Fruit fly (Drosophila melanogaster) whole organism, embryonic: ENCODE data around the gene CG7879.

Experiments
- Blimp-1 ChIP-seq: fragments of 200-800 bp; sonication (Bioruptor generic); optimal IDR thresholded peaks from 3 replicates; lab custom pipeline; 2018; ENCODE audit warnings: missing biosample characterization, missing genetic modification characterization, mild to moderate bottlenecking, moderate library complexity, missing genetic modification reagents
- CG11695 ChIP-seq: fragments of 200-800 bp; sonication (Bioruptor generic); IDR thresholded peaks from 3 replicates; pipeline ENCODE4 v1.3.6; 2022; ENCODE audit warnings: missing biosample characterization, missing genetic modification characterization
- CG11696 ChIP-seq: fragments of 200-800 bp; sonication (Bioruptor generic); IDR thresholded peaks from 2 replicates; pipeline ENCODE4 v1.3.6; 2022; ENCODE audit warnings: missing biosample characterization, missing genetic modification characterization
- CG11723 ChIP-seq: fragments of 200-800 bp; sonication (Bioruptor generic); optimal IDR thresholded peaks from 2 replicates; lab custom pipeline; 2017; ENCODE audit warnings: missing biosample characterization, mild to moderate bottlenecking, missing genetic modification characterization
- CG12299 ChIP-seq: fragments of 200-800 bp; sonication (Bioruptor generic); optimal IDR thresholded peaks from 2 replicates; lab custom pipeline; 2018; ENCODE audit warnings: missing biosample characterization, mild to moderate bottlenecking, missing genetic modification characterization
- CG15514 ChIP-seq: fragments of 200-800 bp; sonication (Bioruptor generic); optimal IDR thresholded peaks from 3 replicates; lab custom pipeline; 2017; ENCODE audit warnings: missing biosample characterization, missing genetic modification characterization, mild to moderate bottlenecking, moderate library complexity, missing genetic modification reagents
- CG1603 ChIP-seq: fragments of 200-800 bp; sonication (Bioruptor generic); optimal IDR thresholded peaks from 2 replicates; lab custom pipeline; 2019; ENCODE audit warnings: missing biosample characterization, mild to moderate bottlenecking, missing genetic modification characterization, moderate library complexity
- CG16779 ChIP-seq: fragments of 200-800 bp; sonication (Bioruptor generic); IDR thresholded peaks from 2 replicates; pipeline ENCODE4 v1.3.6; 2022; ENCODE audit warnings: missing biosample characterization, missing genetic modification characterization
- CG17186 ChIP-seq: fragments of 200-800 bp; sonication (Bioruptor generic); optimal IDR thresholded peaks from 3 replicates; lab custom pipeline; 2017; ENCODE audit warnings: missing biosample characterization, missing genetic modification reagents, missing genetic modification characterization
- CG1792 ChIP-seq: fragments of 200-800 bp; sonication (Bioruptor generic); optimal IDR thresholded peaks from 2 replicates; lab custom pipeline; 2016; ENCODE audit warnings: missing biosample characterization, missing genetic modification characterization
- CG1832 ChIP-seq: fragments of 200-800 bp; sonication (Bioruptor generic); optimal IDR thresholded peaks from 2 replicates; lab custom pipeline; 2017; ENCODE audit warnings: missing biosample characterization, mild to moderate bottlenecking, missing genetic modification characterization, inconsistent platforms
- CG2116 ChIP-seq: fragments of 200-800 bp; sonication (Bioruptor generic); optimal IDR thresholded peaks from 3 replicates; lab custom pipeline; 2018; ENCODE audit warnings: missing biosample characterization, mild to moderate bottlenecking, missing genetic modification characterization
- CG30020 ChIP-seq: fragments of 200-800 bp; optimal IDR thresholded peaks from 2 replicates; lab custom pipeline; 2019; ENCODE audit warnings: missing biosample characterization, mild to moderate bottlenecking, missing genetic modification characterization, moderate library complexity
- CG33557 ChIP-seq: fragments of 200-800 bp; sonication (Bioruptor generic); optimal IDR thresholded peaks from 2 replicates; lab custom pipeline; 2019; ENCODE audit warnings: missing biosample characterization, mild to moderate bottlenecking, missing genetic modification characterization, moderate library complexity
- CG3726 ChIP-seq: fragments of 200-800 bp; sonication (Bioruptor generic); IDR thresholded peaks from 3 replicates; pipeline ENCODE4, ENCODE4 v1.3.6; 2022; ENCODE audit warnings: missing biosample characterization, missing genetic modification characterization
- CG4282 ChIP-seq: fragments of 200-800 bp; sonication (Bioruptor generic); optimal IDR thresholded peaks from 2 replicates; lab custom pipeline; 2016; ENCODE audit warnings: missing biosample characterization, missing genetic modification characterization
- CG4854 ChIP-seq: fragments of 200-800 bp; sonication (Bioruptor generic); optimal IDR thresholded peaks from 2 replicates; lab custom pipeline; 2016; ENCODE audit warnings: missing biosample characterization, missing genetic modification characterization, inconsistent platforms
- CG8281 ChIP-seq: fragments of 200-800 bp; sonication (Bioruptor generic); optimal IDR thresholded peaks from 2 replicates; lab custom pipeline; 2018; ENCODE audit warnings: missing biosample characterization, mild to moderate bottlenecking, missing genetic modification characterization, moderate library complexity
- CkIIα-i1 ChIP-seq: fragments of 200-800 bp; sonication (Bioruptor generic); IDR thresholded peaks from 2 replicates; pipeline ENCODE4 v1.3.6; 2022; ENCODE audit warnings: missing biosample characterization, missing genetic modification characterization
- D19A ChIP-seq: fragments of 200-800 bp; optimal IDR thresholded peaks from 3 replicates; lab custom pipeline; 2019; ENCODE audit warnings: missing biosample characterization, mild to moderate bottlenecking, missing genetic modification characterization, moderate library complexity
- Dfd ChIP-seq, 2 experiments: fragments of >200 bp; optimal IDR thresholded peaks; 2 replicates each; lab custom pipeline; 2017; ENCODE audit warnings: missing biosample characterization in 2 of 2, missing genetic modification characterization in 2 of 2
- H2.0 ChIP-seq: fragments of 200-800 bp; sonication (Bioruptor generic); IDR thresholded peaks from 2 replicates; pipeline ENCODE4 v1.3.6; 2022; ENCODE audit warnings: missing biosample characterization, missing genetic modification characterization
- HmgD ChIP-seq: fragments of 200-800 bp; sonication (Bioruptor generic); optimal IDR thresholded peaks from 3 replicates; lab custom pipeline; 2016; ENCODE audit warnings: missing biosample characterization, missing genetic modification characterization
- Mad ChIP-seq: fragments of 200-800 bp; sonication (Bioruptor generic); optimal IDR thresholded peaks from 2 replicates; lab custom pipeline; 2016; ENCODE audit warnings: missing biosample characterization, missing genetic modification characterization
- Nf-YA ChIP-seq: fragments of 200-800 bp; sonication (Bioruptor generic); IDR thresholded peaks from 2 replicates; pipeline ENCODE4 v1.3.6; 2022; ENCODE audit warnings: missing biosample characterization, missing genetic modification characterization
- Poxn ChIP-seq: fragments of 200-800 bp; sonication (Bioruptor generic); IDR thresholded peaks from 2 replicates; pipeline ENCODE4 v1.3.6; 2022; ENCODE audit warnings: missing biosample characterization, missing genetic modification characterization
- Sry-β ChIP-seq: fragments of 200-800 bp; sonication (Bioruptor generic); optimal IDR thresholded peaks from 2 replicates; lab custom pipeline; 2018; ENCODE audit warnings: missing biosample characterization, mild to moderate bottlenecking, missing genetic modification characterization, moderate library complexity
- Vsx1 ChIP-seq: fragments of 200-800 bp; sonication (Bioruptor generic); optimal IDR thresholded peaks from 2 replicates; lab custom pipeline; 2017; ENCODE audit warnings: missing biosample characterization, mild to moderate bottlenecking, missing genetic modification characterization, missing genetic modification reagents
- Xbp1 ChIP-seq: fragments of 200-800 bp; sonication (Bioruptor generic); optimal IDR thresholded peaks from 3 replicates; lab custom pipeline; 2016; ENCODE audit warnings: missing biosample characterization, mild to moderate bottlenecking, missing genetic modification characterization
- aop ChIP-seq: fragments of 200-800 bp; sonication (Bioruptor generic); IDR thresholded peaks from 2 replicates; pipeline ENCODE4 v1.3.6; 2022; ENCODE audit warnings: missing biosample characterization, missing genetic modification characterization
- az2 ChIP-seq: fragments of 200-800 bp; sonication (Bioruptor generic); optimal IDR thresholded peaks from 3 replicates; lab custom pipeline; 2016; ENCODE audit warnings: missing biosample characterization, missing genetic modification characterization
- bigmax ChIP-seq: fragments of 200-800 bp; sonication (Bioruptor generic); optimal IDR thresholded peaks from 2 replicates; lab custom pipeline; 2018; ENCODE audit warnings: missing biosample characterization, mild to moderate bottlenecking, missing genetic modification characterization
- chm ChIP-seq: fragments of 200-800 bp; sonication (Bioruptor generic); IDR thresholded peaks from 2 replicates; pipeline ENCODE4 v1.3.6; 2022; ENCODE audit warnings: missing biosample characterization, missing genetic modification characterization
- emc ChIP-seq: fragments of 200-800 bp; sonication (Bioruptor generic); optimal IDR thresholded peaks from 2 replicates; lab custom pipeline; 2016; ENCODE audit warnings: missing biosample characterization, missing genetic modification characterization
- ftz-f1 ChIP-seq: fragments of 200-800 bp; sonication (Bioruptor generic); optimal IDR thresholded peaks from 2 replicates; lab custom pipeline; 2016; ENCODE audit warnings: missing biosample characterization, missing genetic modification characterization
- gfzf ChIP-seq: fragments of 200-800 bp; sonication (Bioruptor generic); optimal IDR thresholded peaks from 2 replicates; lab custom pipeline; 2016; ENCODE audit warnings: missing biosample characterization, mild to moderate bottlenecking, missing genetic modification characterization, moderate library complexity
- hbn ChIP-seq: fragments of 200-800 bp; sonication (Bioruptor generic); IDR thresholded peaks from 2 replicates; pipeline ENCODE4 v1.3.6; 2022; ENCODE audit warnings: missing biosample characterization, missing genetic modification characterization; ENCODE audit not compliant: partially characterized antibody
- insv ChIP-seq, 2 experiments: fragments of 200-800 bp; sonication (Bioruptor generic); optimal IDR thresholded peaks; 3 replicates each; lab custom pipeline; 2016 to 2018; ENCODE audit warnings: missing biosample characterization in 2 of 2, missing genetic modification characterization in 2 of 2
- inv ChIP-seq: fragments of 200-800 bp; sonication (Bioruptor generic); IDR thresholded peaks from 2 replicates; pipeline ENCODE4 v1.3.6; 2022; ENCODE audit warnings: missing biosample characterization, missing genetic modification characterization; ENCODE audit not compliant: partially characterized antibody
- lbe ChIP-seq: fragments of 200-800 bp; sonication (Bioruptor generic); optimal IDR thresholded peaks from 2 replicates; lab custom pipeline; 2016; ENCODE audit warnings: missing biosample characterization, mild to moderate bottlenecking, missing genetic modification characterization
- luna ChIP-seq: fragments of 200-800 bp; sonication (Bioruptor generic); optimal IDR thresholded peaks from 2 replicates; lab custom pipeline; 2016; ENCODE audit warnings: missing biosample characterization, missing genetic modification characterization
- nerfin-2 ChIP-seq: fragments of 200-800 bp; sonication (Bioruptor generic); IDR thresholded peaks from 2 replicates; pipeline ENCODE4 v1.3.6; 2022; ENCODE audit warnings: missing biosample characterization, missing genetic modification characterization; ENCODE audit not compliant: partially characterized antibody
- peb ChIP-seq: fragments of 200-800 bp; sonication (Bioruptor generic); IDR thresholded peaks from 2 replicates; pipeline ENCODE4 v1.3.6; 2022; ENCODE audit warnings: missing biosample characterization, missing genetic modification characterization
- phol ChIP-seq: fragments of 200-800 bp; sonication (Bioruptor generic); optimal IDR thresholded peaks from 3 replicates; lab custom pipeline; 2018; ENCODE audit warnings: missing biosample characterization, mild to moderate bottlenecking, missing genetic modification characterization, moderate library complexity
- psq ChIP-seq: fragments of 200-800 bp; sonication (Bioruptor generic); optimal IDR thresholded peaks from 2 replicates; lab custom pipeline; 2017; ENCODE audit warnings: missing biosample characterization, missing genetic modification characterization
- shn ChIP-seq: fragments of 200-800 bp; sonication (Bioruptor generic); optimal IDR thresholded peaks from 3 replicates; lab custom pipeline; 2016; ENCODE audit warnings: missing biosample characterization, missing genetic modification characterization
- slou ChIP-seq: fragments of 200-800 bp; sonication (Bioruptor generic); optimal IDR thresholded peaks from 3 replicates; lab custom pipeline; 2016; ENCODE audit warnings: missing biosample characterization, missing genetic modification characterization
- trh ChIP-seq: fragments of 200-800 bp; sonication (Bioruptor generic); optimal IDR thresholded peaks from 2 replicates; lab custom pipeline; 2016; ENCODE audit warnings: missing biosample characterization, missing genetic modification characterization
- wor ChIP-seq: fragments of 200-800 bp; sonication (Bioruptor generic); IDR thresholded peaks from 2 replicates; pipeline ENCODE4 v1.3.6; 2022; ENCODE audit warnings: missing biosample characterization, missing genetic modification characterization
- zen2 ChIP-seq: fragments of 200-800 bp; sonication (Bioruptor generic); IDR thresholded peaks from 3 replicates; pipeline ENCODE4 v1.3.6; 2022; ENCODE audit warnings: missing biosample characterization, missing genetic modification characterization; ENCODE audit not compliant: partially characterized antibody

Gene CG7879

dm6 chr3L:1591692-1592371 lies 23.4 kb upstream of the CG7879 start (continued):
- TF ChIP-seq CG8281 (tag; lab: Kevin White, UChicago) (peak; percentile 46), az2 (GFP tag; lab: Kevin White, UChicago) (no peak), Mad (GFP tag; lab: Kevin White, UChicago) (no peak), wor (GFP tag; lab: Robert Waterston, UW) (no peak), CG2116 (GFP tag; lab: Kevin White, UChicago) (peak; percentile 32), Vsx1 (GFP tag; lab: Kevin White, UChicago) (peak; percentile 76), Blimp-1 (GFP tag; lab: Kevin White, UChicago) (peak; percentile 62), Xbp1 (GFP tag; lab: Kevin White, UChicago) (peak; percentile 16), CG3726 (no peak), inv (GFP tag; lab: Robert Waterston, UW) (no peak), CG1792 (peak; percentile 78), CkIIα-i1 (GFP tag; lab: Robert Waterston, UW) (no peak), trh (GFP tag; lab: Kevin White, UChicago) (no peak), zen2 (GFP tag; lab: Robert Waterston, UW) (no peak), Poxn (GFP tag; lab: Robert Waterston, UW) (peak; percentile 41; the same call in 1 of the 2 replicates), nerfin-2 (GFP tag; lab: Robert Waterston, UW) (no peak), CG17186 (GFP tag; lab: Kevin White, UChicago) (no peak), CG4854 (GFP tag; lab: Kevin White, UChicago) (no peak), bigmax (peak; percentile 65), shn (GFP tag; lab: Kevin White, UChicago) (no peak), CG4282 (GFP tag; lab: Kevin White, UChicago) (no peak), ftz-f1 (GFP tag; lab: Kevin White, UChicago) (peak; percentile 32), Dfd (GFP tag; optimal IDR thresholded peaks at IDR 0.05; lab: Kevin White, UChicago) (no peak), insv (GFP tag; optimal IDR thresholded peaks at IDR 0.05; lab: Kevin White, UChicago) (peak in 1 of 2 experiments; percentile 15), D19A (tag; lab: Kevin White, UChicago) (no peak), hbn (GFP tag; lab: Robert Waterston, UW) (no peak), HmgD (GFP tag; lab: Kevin White, UChicago) (no peak), psq (GFP tag; lab: Kevin White, UChicago) (peak; percentile 6), chm (peak; percentile 43; the same call in 1 of the 2 replicates), CG11695 (GFP tag; lab: Robert Waterston, UW) (peak; percentile 69; the same call in 1 of the 3 replicates), CG16779 (GFP tag; lab: Robert Waterston, UW) (0 out of 2 replicates have a peak, but pooled peaks have one; percentile 34), slou (no peak), CG1603 (tag; lab: Kevin White, UChicago) (no peak), lbe (GFP tag; lab: Kevin White, UChicago) (peak; percentile 99), CG33557 (GFP tag; lab: Kevin White, UChicago) (no peak), phol (tag; lab: Kevin White, UChicago) (no peak), luna (GFP tag; lab: Kevin White, UChicago) (peak; percentile 66), peb (GFP tag; lab: Robert Waterston, UW) (no peak), Sry-β (GFP tag; lab: Kevin White, UChicago) (no peak), CG11696 (GFP tag; lab: Robert Waterston, UW) (peak; percentile 47; the same call in 1 of the 2 replicates), CG11723 (peak; percentile 54), H2.0 (GFP tag; lab: Robert Waterston, UW) (no peak), emc (GFP tag; lab: Kevin White, UChicago) (peak; percentile 42), CG15514 (GFP tag; lab: Kevin White, UChicago) (peak; percentile 92), aop (no peak), Nf-YA (GFP tag; lab: Robert Waterston, UW) (peak; percentile 47; the same call in 1 of the 2 replicates), CG12299 (peak; percentile 79), gfzf (GFP tag; lab: Kevin White, UChicago) (no peak), CG30020 (tag; lab: Kevin White, UChicago) (no peak), CG1832 (no peak)
